Fruit fly (Drosophila melanogaster): Measurements from ENCODE around the gene comt.

Gene comt

dm6 chrX:13226478-13226877, 32.3 kb upstream of the comt start (continued):
- no peak for TF ChIP-seq nau (GFP tag; optimal IDR thresholded peaks at IDR 0.05)
- TF ChIP-seq Mrtf (GFP tag; IDR thresholded peaks at IDR 0.05), result no peak
- no peak for TF ChIP-seq E2f2 (GFP tag; IDR thresholded peaks at IDR 0.05)
- TF ChIP-seq CG5180 (GFP tag; optimal IDR thresholded peaks at IDR 0.05), result no peak
- TF ChIP-seq CG3163 (GFP tag; optimal IDR thresholded peaks at IDR 0.05), result no peak
- no peak for TF ChIP-seq ato (GFP tag; IDR thresholded peaks at IDR 0.05; ENCODE audit: partially characterized antibody)
- TF ChIP-seq CG9727 (GFP tag; optimal IDR thresholded peaks at IDR 0.05), result peak; percentile 8
- no peak for TF ChIP-seq exex (tag; optimal IDR thresholded peaks at IDR 0.05)
- no peak for TF ChIP-seq CG1603 (tag; optimal IDR thresholded peaks at IDR 0.05)
- peak; percentile 30 for TF ChIP-seq CG4424 (GFP tag; optimal IDR thresholded peaks at IDR 0.05)
- peak; percentile 76 for TF ChIP-seq CG2712 (tag; optimal IDR thresholded peaks at IDR 0.05)
- TF ChIP-seq CG7839 (tag; optimal IDR thresholded peaks at IDR 0.05), result peak; percentile 41
- peak; percentile 14 for TF ChIP-seq bcd (GFP tag; optimal IDR thresholded peaks at IDR 0.05)
- TF ChIP-seq row (GFP tag; IDR thresholded peaks at IDR 0.05), result peak; percentile 34; the same call in 1 of the 3 replicates
- TF ChIP-seq Gsc (GFP tag; IDR thresholded peaks at IDR 0.05), result no peak
- TF ChIP-seq CG6854 (GFP tag; optimal IDR thresholded peaks at IDR 0.05), result no peak
- peak; percentile 9 for TF ChIP-seq trem (tag; optimal IDR thresholded peaks at IDR 0.05)
- no peak for TF ChIP-seq D (optimal IDR thresholded peaks at IDR 0.05)
- peak; percentile 23 for TF ChIP-seq D (GFP tag; optimal IDR thresholded peaks at IDR 0.05)
- no peak for TF ChIP-seq Mad (GFP tag; optimal IDR thresholded peaks at IDR 0.05)
- 0 out of 3 replicates have a peak, but pooled peaks have one; percentile 29 for TF ChIP-seq ci (GFP tag; IDR thresholded peaks at IDR 0.05)
- TF ChIP-seq ham (GFP tag; IDR thresholded peaks at IDR 0.05), result no peak
- no peak for TF ChIP-seq sqz (GFP tag; optimal IDR thresholded peaks at IDR 0.05)
- no peak for TF ChIP-seq CG4328 (GFP tag; optimal IDR thresholded peaks at IDR 0.05)
- TF ChIP-seq grau (tag; optimal IDR thresholded peaks at IDR 0.05), result peak; percentile 49
- no peak for TF ChIP-seq lmd (GFP tag; IDR thresholded peaks at IDR 0.05)
- no peak for TF ChIP-seq CG17802 (tag; optimal IDR thresholded peaks at IDR 0.05)
- no peak for TF ChIP-seq vnd (GFP tag; IDR thresholded peaks at IDR 0.05; ENCODE audit: partially characterized antibody)
- TF ChIP-seq Bgb (GFP tag; IDR thresholded peaks at IDR 0.05; ENCODE audit: partially characterized antibody), result no peak
- no peak for TF ChIP-seq emc (GFP tag; optimal IDR thresholded peaks at IDR 0.05)
- no peak for TF ChIP-seq CG6254 (GFP tag; optimal IDR thresholded peaks at IDR 0.05)
- TF ChIP-seq az2 (GFP tag; optimal IDR thresholded peaks at IDR 0.05), result peak; percentile 11
- no peak for TF ChIP-seq CG18476 (GFP tag; optimal IDR thresholded peaks at IDR 0.05)
- TF ChIP-seq gro (GFP tag; optimal IDR thresholded peaks at IDR 0.05), result no peak
- TF ChIP-seq CTCF (GFP tag; optimal IDR thresholded peaks at IDR 0.05), result no peak
- TF ChIP-seq pfk (GFP tag; optimal IDR thresholded peaks at IDR 0.05), result no peak
- no peak for TF ChIP-seq odd (GFP tag; optimal IDR thresholded peaks at IDR 0.05)
- TF ChIP-seq CG10543 (GFP tag; optimal IDR thresholded peaks at IDR 0.05), result no peak
- TF ChIP-seq CG8388 (GFP tag; optimal IDR thresholded peaks at IDR 0.05), result peak; percentile 49
- TF ChIP-seq Adf1 (GFP tag; IDR thresholded peaks at IDR 0.05), result no peak
- TF ChIP-seq CG1529 (GFP tag; optimal IDR thresholded peaks at IDR 0.05), result no peak
- no peak for TF ChIP-seq toy (GFP tag; IDR thresholded peaks at IDR 0.05)
- TF ChIP-seq B-H2 (GFP tag; optimal IDR thresholded peaks at IDR 0.05), result no peak
- TF ChIP-seq chinmo (GFP tag; IDR thresholded peaks at IDR 0.05; ENCODE audit: partially characterized antibody), result no peak
- TF ChIP-seq kay (GFP tag; optimal IDR thresholded peaks at IDR 0.05), result no peak
- no peak for TF ChIP-seq CG1792 (GFP tag; optimal IDR thresholded peaks at IDR 0.05)
- TF ChIP-seq psq (GFP tag; optimal IDR thresholded peaks at IDR 0.05), result no peak
- TF ChIP-seq Med (GFP tag), result peak; percentile 4
- peak; percentile 49 for TF ChIP-seq Asciz (GFP tag; optimal IDR thresholded peaks at IDR 0.05)
- TF ChIP-seq zfh1 (GFP tag; IDR thresholded peaks at IDR 0.05), result 0 out of 3 replicates have a peak, but pooled peaks have one; percentile 8
- TF ChIP-seq dan (GFP tag; IDR thresholded peaks at IDR 0.05), result no peak
- TF ChIP-seq Max (GFP tag; optimal IDR thresholded peaks at IDR 0.05), result no peak
